Worm (Caenorhabditis elegans): ENCODE results near the gene H40L08.1.

Gene H40L08.1

ce11 chrX:15076042-15076565 lies 7.8 kb downstream of the H40L08.1 start, which contains the start of the genes H40L08.3 and H40L08.9:
H40L08.3 (minus strand) TSS chrX:15076092.
H40L08.9 (minus strand) TSS chrX:15076480.
- TF ChIP-seq nhr-76 (tag; optimal IDR thresholded peaks at IDR 0.05) (no peak), drap-1 (GFP tag; optimal IDR thresholded peaks at IDR 0.05) (no peak), nhr-237 (tag; optimal IDR thresholded peaks at IDR 0.05) (no peak), tbx-8 (GFP tag; optimal IDR thresholded peaks at IDR 0.05) (no peak), unc-62 (GFP tag; optimal IDR thresholded peaks at IDR 0.05) (peak; percentile 14), elt-1 (tag; optimal IDR thresholded peaks at IDR 0.05; ENCODE audit: borderline replicate concordance, insufficient read depth) (peak; percentile 27), ham-2 (GFP tag; optimal IDR thresholded peaks at IDR 0.05) (no peak), ceh-39 (tag; optimal IDR thresholded peaks at IDR 0.05) (no peak), nhr-12 (tag; optimal IDR thresholded peaks at IDR 0.05) (no peak), lsy-2 (tag; optimal IDR thresholded peaks at IDR 0.05) (no peak)

- TF ChIP-seq nhr-237 (tag; optimal IDR thresholded peaks at IDR 0.05) (no peak), ceh-39 (tag; optimal IDR thresholded peaks at IDR 0.05) (no peak), ceh-43 (GFP tag; optimal IDR thresholded peaks at IDR 0.05) (no peak)
These were observed 8.7 kb downstream of the H40L08.1 start for ce11 chrX:15075170-15075569.

- TF ChIP-seq ces-1 (GFP tag; optimal IDR thresholded peaks at IDR 0.05) = no peak
- no peak for TF ChIP-seq tbx-8 (GFP tag; optimal IDR thresholded peaks at IDR 0.05)
- no peak for TF ChIP-seq snpc-4 (tag; optimal IDR thresholded peaks at IDR 0.05)
- no peak for TF ChIP-seq mep-1 (tag; optimal IDR thresholded peaks at IDR 0.05)
These were observed 10.4 kb downstream of the H40L08.1 start for ce11 chrX:15073479-15073878.

- TF ChIP-seq unc-39 (tag; optimal IDR thresholded peaks at IDR 0.05) = no peak
- no peak for TF ChIP-seq drap-1 (GFP tag; optimal IDR thresholded peaks at IDR 0.05)
- TF ChIP-seq ztf-11 (tag; optimal IDR thresholded peaks at IDR 0.05) = no peak
- no peak for TF ChIP-seq M03D4.4 (tag; optimal IDR thresholded peaks at IDR 0.05)
- TF ChIP-seq cnd-1 (tag; optimal IDR thresholded peaks at IDR 0.05) = no peak
- TF ChIP-seq elt-1 (tag; optimal IDR thresholded peaks at IDR 0.05; ENCODE audit: borderline replicate concordance, insufficient read depth) = no peak
- no peak for TF ChIP-seq zip-8 (tag; optimal IDR thresholded peaks at IDR 0.05)
These were observed 11.0 kb downstream of the H40L08.1 start for ce11 chrX:15072877-15073276.

- TF ChIP-seq mep-1 (tag; optimal IDR thresholded peaks at IDR 0.05) = no peak
- no peak for TF ChIP-seq blmp-1 (tag; optimal IDR thresholded peaks at IDR 0.05)
- TF ChIP-seq ham-2 (GFP tag; optimal IDR thresholded peaks at IDR 0.05) = no peak
- no peak for TF ChIP-seq elt-1 (tag; optimal IDR thresholded peaks at IDR 0.05; ENCODE audit: borderline replicate concordance, insufficient read depth)
These were observed 13.7 kb downstream of the H40L08.1 start for ce11 chrX:15070137-15070536.

ce11 chrX:15069242-15069641 lies 14.6 kb downstream of the H40L08.1 start, which contains the start of gene mam-6:
mam-6 (minus strand) TSS chrX:15069342.
- no peak for TF ChIP-seq sptf-1 (tag; optimal IDR thresholded peaks at IDR 0.05)
- no peak for TF ChIP-seq nhr-28 (tag; optimal IDR thresholded peaks at IDR 0.05)
- no peak for TF ChIP-seq blmp-1 (tag; optimal IDR thresholded peaks at IDR 0.05)
- TF ChIP-seq flh-1 (GFP tag; optimal IDR thresholded peaks at IDR 0.05) = no peak

- no peak for TF ChIP-seq zip-8 (tag; optimal IDR thresholded peaks at IDR 0.05)
- TF ChIP-seq blmp-1 (tag; optimal IDR thresholded peaks at IDR 0.05) = no peak
- TF ChIP-seq unc-39 (tag; optimal IDR thresholded peaks at IDR 0.05) = no peak
- no peak for TF ChIP-seq sem-2 (GFP tag; optimal IDR thresholded peaks at IDR 0.05)
These were observed 23.6 kb downstream of the H40L08.1 start, which contains the start of gene fbxa-96 for ce11 chrX:15060303-15060702. fbxa-96 (minus strand) TSS chrX:15060403.

ce11 chrX:15057900-15058299 lies 26.0 kb downstream of the H40L08.1 start:
- TF ChIP-seq zip-8 (tag; optimal IDR thresholded peaks at IDR 0.05) (no peak), nhr-28 (tag; optimal IDR thresholded peaks at IDR 0.05) (no peak), flh-1 (GFP tag; optimal IDR thresholded peaks at IDR 0.05) (no peak)
